Worm (Caenorhabditis elegans) whole organism, young adult: ENCODE results near the gene str-211.
A peak's percentile ranks its signal among the peaks of the same experiment; 100 is the strongest.

ENCODE experiments used
- B0019.2 ChIP-seq: fragments of 200-800 bp; sonication (Bioruptor generic); conservative IDR thresholded peaks from 2 replicates; pipeline ENCODE4 v1.3.6; 2022; ENCODE audit warnings: missing genetic modification reagents, missing genetic modification characterization, missing compliant biosample characterization
- B0336.3 ChIP-seq: fragments of 200-800 bp; sonication (Bioruptor generic); IDR thresholded peaks from 2 replicates; pipeline ENCODE4 v1.3.6; 2022; ENCODE audit warnings: missing genetic modification characterization, missing compliant biosample characterization
- C06A6.2 ChIP-seq: fragments of 200-800 bp; sonication (Bioruptor generic); conservative IDR thresholded peaks from 2 replicates; pipeline ENCODE4 v1.3.6; 2022; ENCODE audit warnings: missing genetic modification characterization, missing compliant biosample characterization
- D2030.7 ChIP-seq: fragments of 200-800 bp; sonication (Bioruptor generic); IDR thresholded peaks from 2 replicates; pipeline ENCODE4 v1.3.6; 2022; ENCODE audit warnings: missing genetic modification reagents, missing genetic modification characterization, missing compliant biosample characterization
- F33H1.4 ChIP-seq: fragments of 200-800 bp; sonication (Bioruptor generic); IDR thresholded peaks from 2 replicates; pipeline ENCODE4 v1.3.6; 2022; ENCODE audit warnings: missing genetic modification reagents, missing genetic modification characterization, missing compliant biosample characterization
- F39B2.1 ChIP-seq: fragments of 200-800 bp; sonication (Bioruptor generic); IDR thresholded peaks from 2 replicates; pipeline ENCODE4 v1.3.6; 2022; ENCODE audit warnings: missing genetic modification reagents, missing genetic modification characterization, missing compliant biosample characterization
- F49E8.2 ChIP-seq: sonication (generic microtip); optimal IDR thresholded peaks from 3 replicates; lab custom pipeline; 2017; ENCODE audit warnings: missing genetic modification characterization, mild to moderate bottlenecking, missing compliant biosample characterization, antibody characterized with exemption, moderate library complexity; ENCODE audit not compliant: insufficient read depth
- F55B11.4 ChIP-seq: sonication (generic microtip); optimal IDR thresholded peaks from 2 replicates; lab custom pipeline; 2016; ENCODE audit warnings: missing compliant biosample characterization, missing genetic modification characterization, borderline replicate concordance; ENCODE audit not compliant: insufficient read depth
- F57A8.1 ChIP-seq: fragments of 200-800 bp; sonication (Bioruptor generic); optimal IDR thresholded peaks from 2 replicates; lab custom pipeline; 2018; ENCODE audit warnings: mild to moderate bottlenecking, missing genetic modification characterization, moderate library complexity, missing compliant biosample characterization
- K11D2.4 ChIP-seq: fragments of 200-800 bp; sonication (Bioruptor generic); IDR thresholded peaks from 2 replicates; pipeline ENCODE4 v1.3.6; 2022; ENCODE audit warnings: missing genetic modification reagents, missing genetic modification characterization, missing compliant biosample characterization
- Y79H2A.3 ChIP-seq: fragments of 200-800 bp; sonication (Bioruptor generic); conservative IDR thresholded peaks from 2 replicates; pipeline ENCODE4 v1.3.6; 2022; ENCODE audit warnings: missing genetic modification reagents, missing genetic modification characterization, missing compliant biosample characterization
- akir-1 ChIP-seq: fragments of 200-800 bp; sonication (Bioruptor generic); optimal IDR thresholded peaks from 2 replicates; lab custom pipeline; 2018; ENCODE audit warnings: mild to moderate bottlenecking, missing genetic modification characterization, moderate library complexity, missing compliant biosample characterization
- attf-6 ChIP-seq: fragments of 200-800 bp; sonication (Bioruptor generic); IDR thresholded peaks from 2 replicates; pipeline ENCODE4 v1.3.6; 2022; ENCODE audit warnings: missing genetic modification reagents, missing genetic modification characterization, missing compliant biosample characterization
- bed-2 ChIP-seq: fragments of 200-800 bp; sonication (Bioruptor generic); IDR thresholded peaks from 2 replicates; pipeline ENCODE4 v1.3.6; 2022; ENCODE audit warnings: missing genetic modification reagents, missing genetic modification characterization, missing compliant biosample characterization
- ccch-3 ChIP-seq: fragments of 200-800 bp; sonication (Bioruptor generic); optimal IDR thresholded peaks from 2 replicates; lab custom pipeline; 2018; ENCODE audit warnings: mild to moderate bottlenecking, missing genetic modification characterization, missing compliant biosample characterization
- cebp-2 ChIP-seq: fragments of 200-800 bp; sonication (Bioruptor generic); IDR thresholded peaks from 2 replicates; pipeline ENCODE4 v1.3.6; 2022; ENCODE audit warnings: missing genetic modification characterization, missing compliant biosample characterization
- ceh-40 ChIP-seq: fragments of 200-800 bp; sonication (Bioruptor generic); IDR thresholded peaks from 2 replicates; pipeline ENCODE4 v1.3.6; 2022; ENCODE audit warnings: missing genetic modification characterization, missing compliant biosample characterization
- ceh-58 ChIP-seq: fragments of 200-800 bp; sonication (Bioruptor generic); IDR thresholded peaks from 2 replicates; pipeline ENCODE4 v1.3.6; 2022; ENCODE audit warnings: missing genetic modification characterization, missing compliant biosample characterization
- dpff-1 ChIP-seq: sonication (generic microtip); optimal IDR thresholded peaks from 2 replicates; lab custom pipeline; 2017; ENCODE audit warnings: mild to moderate bottlenecking, missing genetic modification characterization, missing compliant biosample characterization
- dpl-1 ChIP-seq: fragments of 150-350 bp; optimal IDR thresholded peaks from 2 replicates; lab custom pipeline; 2014; ENCODE audit warnings: missing biosample characterization, missing genetic modification reagents, missing genetic modification characterization
- efl-1 ChIP-seq: fragments of 150-350 bp; optimal IDR thresholded peaks from 2 replicates; lab custom pipeline; 2014; ENCODE audit warnings: missing biosample characterization, missing genetic modification reagents, missing genetic modification characterization
- egl-18 ChIP-seq: fragments of 200-800 bp; sonication (Bioruptor generic); IDR thresholded peaks from 2 replicates; pipeline ENCODE4 v1.3.6; 2022; ENCODE audit warnings: missing genetic modification reagents, missing genetic modification characterization, missing compliant biosample characterization
- egrh-3 ChIP-seq: fragments of 200-800 bp; sonication (Bioruptor generic); IDR thresholded peaks from 2 replicates; pipeline ENCODE4 v1.3.6; 2022; ENCODE audit warnings: missing genetic modification reagents, missing genetic modification characterization, missing compliant biosample characterization
- fkh-3 ChIP-seq: sonication (generic microtip); optimal IDR thresholded peaks from 2 replicates; lab custom pipeline; 2016; ENCODE audit warnings: mild to moderate bottlenecking, missing genetic modification characterization, missing compliant biosample characterization
- gei-17 ChIP-seq: fragments of 200-800 bp; sonication (Bioruptor generic); optimal IDR thresholded peaks from 2 replicates; lab custom pipeline; 2018; ENCODE audit warnings: mild to moderate bottlenecking, missing genetic modification characterization, missing compliant biosample characterization
- him-1 ChIP-seq: sonication (generic microtip); optimal IDR thresholded peaks from 2 replicates; lab custom pipeline; 2016; ENCODE audit warnings: missing genotype, missing genetic modification reagents, missing genetic modification characterization, missing compliant biosample characterization
- let-526 ChIP-seq: fragments of 200-800 bp; sonication (Bioruptor generic); IDR thresholded peaks from 2 replicates; pipeline ENCODE4 v1.3.6; 2022; ENCODE audit warnings: missing genetic modification reagents, missing genetic modification characterization, missing compliant biosample characterization
- let-607 ChIP-seq, 2 experiments: fragments of 200-800 bp in 1 of 2; sonication (Bioruptor generic) in 1 of 2; sonication (generic microtip) in 1 of 2; optimal IDR thresholded peaks; 2 replicates each; lab custom pipeline; 2016 to 2018; ENCODE audit warnings: mild to moderate bottlenecking in 2 of 2, missing compliant biosample characterization in 2 of 2, missing genetic modification characterization in 2 of 2, moderate library complexity in 2 of 2, missing genotype in 1 of 2
- lin-40 ChIP-seq: sonication (generic microtip); optimal IDR thresholded peaks from 2 replicates; lab custom pipeline; 2016; ENCODE audit warnings: missing genetic modification characterization, mild to moderate bottlenecking, missing compliant biosample characterization, missing genotype, missing genetic modification reagents
- lir-1 ChIP-seq: fragments of 200-800 bp; sonication (Bioruptor generic); conservative IDR thresholded peaks from 2 replicates; pipeline ENCODE4 v1.3.6; 2022; ENCODE audit warnings: missing genetic modification reagents, missing genetic modification characterization, missing compliant biosample characterization
- lsy-27 ChIP-seq: sonication (generic microtip); optimal IDR thresholded peaks from 2 replicates; lab custom pipeline; 2017; ENCODE audit warnings: missing genetic modification characterization, mild to moderate bottlenecking, missing compliant biosample characterization, antibody characterized with exemption, missing genotype, borderline replicate concordance; ENCODE audit not compliant: insufficient read depth
- madf-3 ChIP-seq: fragments of 200-800 bp; sonication (Bioruptor generic); IDR thresholded peaks from 2 replicates; pipeline ENCODE4 v1.3.6; 2022; ENCODE audit warnings: missing genetic modification reagents, missing genetic modification characterization, missing compliant biosample characterization
- madf-6 ChIP-seq: fragments of 200-800 bp; sonication (Bioruptor generic); IDR thresholded peaks from 2 replicates; pipeline ENCODE4 v1.3.6; 2022; ENCODE audit warnings: missing genetic modification reagents, missing genetic modification characterization, missing compliant biosample characterization
- madf-8 ChIP-seq: fragments of 200-800 bp; sonication (Bioruptor generic); conservative IDR thresholded peaks from 2 replicates; pipeline ENCODE4 v1.3.6; 2022; ENCODE audit warnings: missing genetic modification reagents, missing genetic modification characterization, missing compliant biosample characterization
- mcd-1 ChIP-seq: fragments of 200-800 bp; sonication (Bioruptor generic); IDR thresholded peaks from 2 replicates; pipeline ENCODE4 v1.3.6; 2022; ENCODE audit warnings: missing genetic modification reagents, missing genetic modification characterization, missing compliant biosample characterization
- mes-4 ChIP-seq: sonication (generic microtip); optimal IDR thresholded peaks from 2 replicates; lab custom pipeline; 2016; ENCODE audit warnings: missing genotype, missing genetic modification characterization, missing compliant biosample characterization
- rec-8 ChIP-seq, 2 experiments: sonication (generic microtip); optimal IDR thresholded peaks; 2 replicates each; lab custom pipeline; 2016; ENCODE audit warnings: mild to moderate bottlenecking in 2 of 2, missing genetic modification characterization in 2 of 2, missing genetic modification reagents in 2 of 2, missing genotype in 2 of 2, missing biosample characterization in 1 of 2, missing compliant biosample characterization in 1 of 2, moderate library complexity in 1 of 2
- repo-1 ChIP-seq: sonication (generic microtip); optimal IDR thresholded peaks from 2 replicates; lab custom pipeline; 2017; ENCODE audit warnings: mild to moderate bottlenecking, missing genetic modification characterization, missing compliant biosample characterization
- rpc-1 ChIP-seq, 2 experiments: fragments of 150-350 bp in 1 of 2; sonication (generic microtip) in 1 of 2; optimal IDR thresholded peaks; 2 replicates each; lab custom pipeline; 2014 to 2018; ENCODE audit warnings: missing biosample characterization in 1 of 2, missing genetic modification characterization in 1 of 2, missing genetic modification reagents in 1 of 2, missing genotype in 1 of 2
- snpc-4 ChIP-seq, 5 experiments: fragments of 150-350 bp in 1 of 5; sonication (generic microtip) in 4 of 5; optimal IDR thresholded peaks; 2 replicates each; lab custom pipeline; 2014 to 2018; ENCODE audit warnings: missing genetic modification characterization in 5 of 5, missing biosample characterization in 3 of 5, antibody characterized with exemption in 2 of 5, mild to moderate bottlenecking in 2 of 5, missing compliant biosample characterization in 2 of 5, missing genotype in 2 of 5, moderate library complexity in 2 of 5, missing genetic modification reagents in 1 of 5
- tbp1 ChIP-seq: fragments of 200-800 bp; sonication (Bioruptor generic); optimal IDR thresholded peaks from 2 replicates; lab custom pipeline; 2018; ENCODE audit warnings: mild to moderate bottlenecking, missing genetic modification characterization, missing compliant biosample characterization
- xnd-1 ChIP-seq: sonication (generic microtip); optimal IDR thresholded peaks from 2 replicates; lab custom pipeline; 2016; ENCODE audit warnings: missing genotype, missing genetic modification reagents, missing genetic modification characterization, missing compliant biosample characterization
- ztf-18 ChIP-seq: sonication (generic microtip); optimal IDR thresholded peaks from 2 replicates; lab custom pipeline; 2016; ENCODE audit warnings: missing genotype, mild to moderate bottlenecking, missing genetic modification characterization, missing compliant biosample characterization

Gene str-211

DNA sequence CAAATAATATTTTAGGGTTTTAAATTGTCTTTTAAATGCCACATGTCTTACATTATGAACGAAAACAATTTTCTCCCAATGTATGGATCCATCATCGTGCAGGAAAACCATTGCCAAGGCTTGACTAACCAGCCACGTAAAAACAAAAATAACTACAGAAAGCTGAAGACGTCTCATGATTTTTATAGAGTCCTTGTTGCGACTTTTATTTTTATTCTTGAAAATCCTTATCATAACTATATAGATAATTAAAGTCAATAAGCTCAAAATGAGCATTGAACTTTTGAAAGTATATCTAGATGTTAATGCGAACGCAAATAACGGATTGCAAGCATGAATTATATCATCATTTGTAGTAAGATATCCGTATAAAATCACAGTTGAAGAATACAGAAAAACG, 36.0 kb upstream of the str-211 start:
- no peak for TF ChIP-seq rec-8 (tag; optimal IDR thresholded peaks at IDR 0.05; lab: Kevin White, UChicago)
- no peak for TF ChIP-seq B0336.3
- no peak for TF ChIP-seq lin-40 (tag; lab: Kevin White, UChicago)
- no peak for TF ChIP-seq dpl-1 (GFP tag; lab: Kevin White, UChicago)
- no peak for TF ChIP-seq D2030.7 (GFP tag; lab: Robert Waterston, UW)
- TF ChIP-seq mcd-1 (GFP tag; lab: Robert Waterston, UW), result no peak
- no peak for TF ChIP-seq F49E8.2 (tag; lab: Kevin White, UChicago)
- no peak for TF ChIP-seq C06A6.2 (GFP tag; lab: Robert Waterston, UW)
- TF ChIP-seq dpff-1, result no peak
- no peak for TF ChIP-seq efl-1
- TF ChIP-seq gei-17, result no peak

DNA sequence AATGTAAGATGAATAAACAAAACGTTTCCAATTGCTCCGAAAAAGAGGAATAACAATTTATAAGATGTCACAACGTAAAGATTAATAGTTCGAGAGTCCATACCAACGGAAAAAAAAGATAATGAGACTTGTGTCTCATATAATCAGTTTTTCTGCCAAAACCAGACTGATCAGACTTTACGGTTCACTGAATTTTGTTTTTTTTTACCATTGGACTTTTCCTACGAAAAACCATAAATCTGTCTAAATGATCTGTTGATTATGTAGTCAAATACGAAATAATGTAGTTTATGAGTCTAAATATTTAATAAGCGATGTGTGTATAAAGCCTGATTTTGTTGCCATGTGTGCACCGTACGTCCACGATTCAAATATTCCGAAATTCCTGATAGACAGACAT, 34.9 kb upstream of the str-211 start, which contains the start of gene srsx-11:
Gene srsx-11, minus strand, starts transcription at position 101 of the 400 bp plus-strand sequence.
- TF ChIP-seq repo-1, result no peak
- TF ChIP-seq akir-1 (GFP tag; lab: Kevin White, UChicago), result no peak
- no peak for TF ChIP-seq F33H1.4 (GFP tag; lab: Robert Waterston, UW)
- TF ChIP-seq ccch-3 (GFP tag; lab: Kevin White, UChicago), result no peak
- TF ChIP-seq madf-6 (GFP tag; lab: Robert Waterston, UW), result no peak
- no peak for TF ChIP-seq madf-3 (GFP tag; lab: Robert Waterston, UW)
- TF ChIP-seq mes-4 (tag; lab: Kevin White, UChicago), result no peak
- TF ChIP-seq ceh-58 (GFP tag; lab: Robert Waterston, UW), result no peak
- no peak for TF ChIP-seq B0019.2
- TF ChIP-seq cebp-2 (GFP tag; lab: Robert Waterston, UW), result no peak
- no peak for TF ChIP-seq K11D2.4 (GFP tag; lab: Robert Waterston, UW)
- no peak for TF ChIP-seq egl-18 (GFP tag; lab: Robert Waterston, UW)
- no peak for TF ChIP-seq tbp1 (GFP tag; lab: Kevin White, UChicago)
- TF ChIP-seq F39B2.1, result no peak
- no peak for TF ChIP-seq bed-2 (GFP tag; lab: Robert Waterston, UW)
- TF ChIP-seq, all 124 proteins: peak for 0

DNA sequence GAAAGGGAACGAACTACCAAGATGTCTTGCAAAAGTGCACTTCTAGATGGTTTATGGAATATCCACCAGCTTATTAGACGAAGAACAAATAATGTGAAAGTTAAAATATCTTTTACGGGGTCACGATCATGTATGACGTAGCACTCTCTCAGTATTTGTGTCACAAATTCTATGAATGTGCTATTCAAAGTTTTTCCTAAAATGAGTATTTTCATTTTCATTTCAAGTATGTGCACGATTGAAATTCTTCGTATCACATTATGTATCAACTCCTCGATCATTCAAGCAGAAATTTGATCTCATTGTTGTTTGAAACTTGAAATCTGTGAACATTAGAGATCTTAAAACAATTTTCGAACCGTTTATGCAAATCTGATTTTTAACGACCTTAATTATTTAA, 33.4 kb upstream of the str-211 start:
- TF ChIP-seq fkh-3 (no peak), F57A8.1 (GFP tag; lab: Kevin White, UChicago) (no peak), him-1 (tag; lab: Kevin White, UChicago) (no peak), F55B11.4 (tag; lab: Kevin White, UChicago) (no peak), let-526 (GFP tag; lab: Robert Waterston, UW) (no peak)
- TF ChIP-seq, all 124 proteins: peak for 0

DNA sequence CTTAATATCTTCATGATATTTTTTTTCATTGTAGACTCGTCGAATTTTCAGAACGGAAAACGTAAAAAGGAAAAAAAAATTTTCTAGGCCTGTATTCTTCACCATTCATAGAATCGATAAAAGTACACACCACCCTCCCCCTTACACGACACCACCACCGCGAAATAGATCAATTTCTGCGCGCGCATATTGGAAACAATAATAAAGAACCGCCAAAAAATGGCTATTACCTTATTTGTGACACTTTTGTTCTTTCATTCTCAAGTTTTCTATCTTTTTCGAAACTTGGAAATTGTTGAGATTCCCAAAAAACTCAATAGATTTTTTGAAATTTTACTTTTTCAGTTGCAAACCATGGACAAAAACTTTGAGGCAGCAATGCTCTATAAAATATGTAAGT, 31.0 kb upstream of the str-211 start, which contains the start of gene F26G5.1:
Gene F26G5.1, plus strand, starts transcription at position 339 of the 400 bp plus-strand sequence.
- TF ChIP-seq Y79H2A.3 (no peak), rpc-1 (optimal IDR thresholded peaks at IDR 0.05; lab: Kevin White, UChicago) (no peak), rpc-1 (tag; optimal IDR thresholded peaks at IDR 0.05; lab: Kevin White, UChicago) (no peak), dpl-1 (GFP tag; lab: Kevin White, UChicago) (peak; percentile 33), lir-1 (GFP tag; lab: Robert Waterston, UW) (no peak), madf-6 (GFP tag; lab: Robert Waterston, UW) (peak; percentile 86), efl-1 (peak; percentile 75), B0019.2 (no peak), ceh-58 (GFP tag; lab: Robert Waterston, UW) (no peak), egrh-3 (no peak), lsy-27 (no peak), xnd-1 (tag; lab: Kevin White, UChicago) (peak; percentile 26), let-607 (tag; optimal IDR thresholded peaks at IDR 0.05; lab: Kevin White, UChicago) (no peak), attf-6 (GFP tag; lab: Robert Waterston, UW) (no peak), F33H1.4 (GFP tag; lab: Robert Waterston, UW) (peak; percentile 29; the same call in 1 of the 2 replicates), ztf-18 (no peak), madf-8 (peak; percentile 65), ceh-40 (GFP tag; lab: Robert Waterston, UW) (no peak), snpc-4 (GFP tag; optimal IDR thresholded peaks at IDR 0.05; lab: Kevin White, UChicago) (no peak), snpc-4 (tag; optimal IDR thresholded peaks at IDR 0.05; lab: Kevin White, UChicago) (no peak), rec-8 (tag; optimal IDR thresholded peaks at IDR 0.05; lab: Kevin White, UChicago) (no peak)
